Worm (Caenorhabditis elegans): ENCODE results near the gene srh-247.

The srh-247 gene

ce11 chrV:2892976-2893375 is 41.0 kb downstream of the srh-247 start, which contains the start of gene srh-127:
srh-127 (plus strand) TSS chrV:2893276.
- TF ChIP-seq F13H6.1 (tag; optimal IDR thresholded peaks at IDR 0.05) = no peak
- no peak for TF ChIP-seq ZK546.5 (tag; optimal IDR thresholded peaks at IDR 0.05)

ce11 chrV:2891927-2892326 is 42.0 kb downstream of the srh-247 start, which contains the start of gene F37B4.15:
F37B4.15 (plus strand) TSS chrV:2892227.
- TF ChIP-seq F13H6.1 (tag; optimal IDR thresholded peaks at IDR 0.05) (no peak), nhr-77 (tag; optimal IDR thresholded peaks at IDR 0.05) (no peak), nhr-21 (tag; optimal IDR thresholded peaks at IDR 0.05) (no peak), nhr-25 (tag; optimal IDR thresholded peaks at IDR 0.05) (no peak), nhr-237 (tag; optimal IDR thresholded peaks at IDR 0.05) (no peak), mdl-1 (tag; optimal IDR thresholded peaks at IDR 0.05) (no peak), Y55F3AM.14 (GFP tag; optimal IDR thresholded peaks at IDR 0.05) (no peak), gmeb-1 (tag; optimal IDR thresholded peaks at IDR 0.05) (no peak), lin-39 (tag; optimal IDR thresholded peaks at IDR 0.05) (no peak), unc-62 (GFP tag; optimal IDR thresholded peaks at IDR 0.05) (no peak), zag-1 (tag; optimal IDR thresholded peaks at IDR 0.05) (no peak)

ce11 chrV:2888681-2889080 is 45.3 kb downstream of the srh-247 start, which contains the start of gene srw-4:
srw-4 (minus strand) TSS chrV:2888781.
- TF ChIP-seq dmd-4 (tag; optimal IDR thresholded peaks at IDR 0.05) (no peak), egl-27 (tag; optimal IDR thresholded peaks at IDR 0.05) (no peak), sem-4 (tag; optimal IDR thresholded peaks at IDR 0.05) (no peak), peb-1 (tag; optimal IDR thresholded peaks at IDR 0.05) (no peak), ztf-4 (tag; optimal IDR thresholded peaks at IDR 0.05) (no peak), nhr-77 (tag; optimal IDR thresholded peaks at IDR 0.05) (no peak)

ce11 chrV:2888265-2888664 is 45.7 kb downstream of the srh-247 start:
- TF ChIP-seq nhr-25 (tag; optimal IDR thresholded peaks at IDR 0.05) = no peak
- no peak for TF ChIP-seq nhr-6 (tag; optimal IDR thresholded peaks at IDR 0.05)
- no peak for TF ChIP-seq mbf-1 (tag; optimal IDR thresholded peaks at IDR 0.05)
- TF ChIP-seq lin-11 (tag; optimal IDR thresholded peaks at IDR 0.05) = no peak
- no peak for TF ChIP-seq C34F6.9 (tag; optimal IDR thresholded peaks at IDR 0.05)
- no peak for TF ChIP-seq ztf-4 (tag; optimal IDR thresholded peaks at IDR 0.05)
- no peak for TF ChIP-seq zag-1 (tag; optimal IDR thresholded peaks at IDR 0.05)
- TF ChIP-seq skn-1 (tag; optimal IDR thresholded peaks at IDR 0.05) = no peak
- no peak for TF ChIP-seq egl-27 (tag; optimal IDR thresholded peaks at IDR 0.05)
- TF ChIP-seq nhr-11 (tag; optimal IDR thresholded peaks at IDR 0.05) = no peak
- no peak for TF ChIP-seq nhr-23 (tag; optimal IDR thresholded peaks at IDR 0.05)
- no peak for TF ChIP-seq nhr-12 (tag; optimal IDR thresholded peaks at IDR 0.05)

ce11 chrV:2884411-2884810 is 49.6 kb downstream of the srh-247 start, which contains the start of gene sre-24:
sre-24 (plus strand) TSS chrV:2884711.
- TF ChIP-seq snpc-4 (tag; optimal IDR thresholded peaks at IDR 0.05) = no peak
- no peak for TF ChIP-seq R02D3.7 (tag; optimal IDR thresholded peaks at IDR 0.05)
- TF ChIP-seq sma-3 (GFP tag; optimal IDR thresholded peaks at IDR 0.05) = no peak
- no peak for TF ChIP-seq ceh-82 (tag; optimal IDR thresholded peaks at IDR 0.05)
- no peak for TF ChIP-seq skn-1 (tag; optimal IDR thresholded peaks at IDR 0.05)
- no peak for TF ChIP-seq nhr-21 (tag; optimal IDR thresholded peaks at IDR 0.05)
- TF ChIP-seq lin-39 (tag; optimal IDR thresholded peaks at IDR 0.05) = no peak
- no peak for TF ChIP-seq lin-13 (GFP tag; optimal IDR thresholded peaks at IDR 0.05)
- no peak for TF ChIP-seq gmeb-1 (tag; optimal IDR thresholded peaks at IDR 0.05)
- no peak for TF ChIP-seq ceh-16 (tag; optimal IDR thresholded peaks at IDR 0.05)
- TF ChIP-seq mab-5 (tag; optimal IDR thresholded peaks at IDR 0.05) = no peak
- no peak for TF ChIP-seq nhr-129 (tag; optimal IDR thresholded peaks at IDR 0.05)
- TF ChIP-seq ama-1 (optimal IDR thresholded peaks at IDR 0.05) = no peak
- no peak for TF ChIP-seq nhr-237 (tag; optimal IDR thresholded peaks at IDR 0.05)
- no peak for TF ChIP-seq ztf-11 (tag; optimal IDR thresholded peaks at IDR 0.05)
- no peak for TF ChIP-seq blmp-1 (tag; optimal IDR thresholded peaks at IDR 0.05; ENCODE audit: insufficient read depth)
- TF ChIP-seq nhr-12 (tag; optimal IDR thresholded peaks at IDR 0.05) = no peak
- no peak for TF ChIP-seq crh-2 (tag; optimal IDR thresholded peaks at IDR 0.05)
